Worm (Caenorhabditis elegans) whole organism, young adult: ENCODE results near the gene C03C10.7.

Experiments used
- akir-1 ChIP-seq: fragments of 200-800 bp; sonication (Bioruptor generic); optimal IDR thresholded peaks from 2 replicates; lab custom pipeline; 2018; ENCODE audit warnings: mild to moderate bottlenecking, missing genetic modification characterization, moderate library complexity, missing compliant biosample characterization
- hrde-1 ChIP-seq: sonication (generic microtip); optimal IDR thresholded peaks from 2 replicates; lab custom pipeline; 2016; ENCODE audit warnings: missing genetic modification characterization, mild to moderate bottlenecking, missing compliant biosample characterization, moderate library complexity, missing genotype, missing genetic modification reagents, borderline replicate concordance
- zfh-2 ChIP-seq: fragments of 200-800 bp; sonication (Bioruptor generic); conservative IDR thresholded peaks from 2 replicates; pipeline ENCODE4 v1.3.6; 2022; ENCODE audit warnings: missing genetic modification reagents, missing genetic modification characterization, missing compliant biosample characterization

DNA sequence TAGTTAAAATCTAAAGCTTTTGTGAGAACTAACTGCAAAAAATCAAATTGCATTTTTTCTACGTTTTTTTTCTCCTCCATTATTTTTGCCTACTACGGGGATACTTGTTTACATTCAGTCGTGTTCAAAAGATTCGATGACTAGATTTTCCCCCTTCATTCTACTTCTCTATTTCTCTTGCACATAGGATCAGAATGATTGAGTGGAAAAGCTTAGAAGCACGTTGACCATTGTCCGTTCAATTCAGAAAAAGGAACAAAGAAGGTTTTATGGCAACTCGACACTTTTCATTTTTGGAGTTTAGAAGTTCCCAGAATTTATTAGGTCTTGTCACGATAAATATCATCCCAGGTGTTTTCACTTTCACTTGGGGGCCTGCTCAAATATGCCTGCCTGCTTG, 41.3 kb downstream of the C03C10.7 start:
- no peak for TF ChIP-seq zfh-2 (GFP tag; lab: Robert Waterston, UW)
- TF ChIP-seq hrde-1 (tag; lab: Kevin White, UChicago) = no peak
- TF ChIP-seq akir-1 (GFP tag; lab: Kevin White, UChicago) = no peak
